Worm (Caenorhabditis elegans) whole organism, young adult: ENCODE results near the gene mnk-1.
A peak's percentile ranks its signal among the peaks of the same experiment; 100 is the strongest.

Experiments
- F23B12.7 ChIP-seq: sonication (generic microtip); optimal IDR thresholded peaks from 2 replicates; lab custom pipeline; 2017; ENCODE audit warnings: missing genetic modification characterization, mild to moderate bottlenecking, missing compliant biosample characterization, antibody characterized with exemption, moderate library complexity; ENCODE audit not compliant: insufficient read depth
- F52B5.7 ChIP-seq: sonication (generic microtip); optimal IDR thresholded peaks from 2 replicates; lab custom pipeline; 2016; ENCODE audit warnings: mild to moderate bottlenecking, missing genetic modification characterization, missing compliant biosample characterization
- ama-1 ChIP-seq, 3 experiments: fragments of 150-350 bp in 1 of 3; sonication (generic microtip) in 2 of 3; optimal IDR thresholded peaks; 2 replicates each; lab custom pipeline; 2014 to 2018; ENCODE audit warnings: missing biosample characterization in 2 of 3, missing genetic modification characterization in 2 of 3, missing genetic modification reagents in 2 of 3
- bed-2 ChIP-seq: fragments of 200-800 bp; sonication (Bioruptor generic); IDR thresholded peaks from 2 replicates; pipeline ENCODE4 v1.3.6; 2022; ENCODE audit warnings: missing genetic modification reagents, missing genetic modification characterization, missing compliant biosample characterization
- ceh-100 ChIP-seq: fragments of 200-800 bp; sonication (Bioruptor generic); IDR thresholded peaks from 2 replicates; pipeline ENCODE4 v1.3.6; 2022; ENCODE audit warnings: missing genetic modification reagents, missing genetic modification characterization, missing compliant biosample characterization
- dpl-1 ChIP-seq: fragments of 150-350 bp; optimal IDR thresholded peaks from 2 replicates; lab custom pipeline; 2014; ENCODE audit warnings: missing biosample characterization, missing genetic modification reagents, missing genetic modification characterization
- egrh-3 ChIP-seq: fragments of 200-800 bp; sonication (Bioruptor generic); IDR thresholded peaks from 2 replicates; pipeline ENCODE4 v1.3.6; 2022; ENCODE audit warnings: missing genetic modification reagents, missing genetic modification characterization, missing compliant biosample characterization
- him-1 ChIP-seq: sonication (generic microtip); optimal IDR thresholded peaks from 2 replicates; lab custom pipeline; 2016; ENCODE audit warnings: missing genotype, missing genetic modification reagents, missing genetic modification characterization, missing compliant biosample characterization
- nfya-1 ChIP-seq: sonication (generic microtip); optimal IDR thresholded peaks from 2 replicates; lab custom pipeline; 2017; ENCODE audit warnings: antibody characterized with exemption, missing compliant biosample characterization, missing genetic modification characterization, borderline replicate concordance; ENCODE audit not compliant: insufficient read depth
- snpc-4 ChIP-seq, 5 experiments: fragments of 150-350 bp in 1 of 5; sonication (generic microtip) in 4 of 5; optimal IDR thresholded peaks; 2 replicates each; lab custom pipeline; 2014 to 2018; ENCODE audit warnings: missing genetic modification characterization in 5 of 5, missing biosample characterization in 3 of 5, antibody characterized with exemption in 2 of 5, mild to moderate bottlenecking in 2 of 5, missing compliant biosample characterization in 2 of 5, missing genotype in 2 of 5, moderate library complexity in 2 of 5, missing genetic modification reagents in 1 of 5
- unc-62 ChIP-seq: fragments of 150-350 bp; optimal IDR thresholded peaks from 2 replicates; lab custom pipeline; 2014; ENCODE audit warnings: missing biosample characterization, missing genetic modification reagents, missing genetic modification characterization

ce11 chrII:10542654-10543456 is 12.0 kb downstream of the mnk-1 start:
- TF ChIP-seq F23B12.7 (tag; lab: Kevin White, UChicago), result no peak
- no peak for TF ChIP-seq snpc-4 (GFP tag; optimal IDR thresholded peaks at IDR 0.05; lab: Kevin White, UChicago)
- no peak for TF ChIP-seq snpc-4 (tag; optimal IDR thresholded peaks at IDR 0.05; lab: Kevin White, UChicago)
- no peak for TF ChIP-seq egrh-3 (GFP tag; lab: Robert Waterston, UW)
- TF ChIP-seq ama-1 (optimal IDR thresholded peaks at IDR 0.05; lab: Kevin White, UChicago), result peak; percentile 93
- no peak for TF ChIP-seq ama-1 (GFP tag; optimal IDR thresholded peaks at IDR 0.05; lab: Kevin White, UChicago)
- no peak for TF ChIP-seq ceh-100 (GFP tag; lab: Robert Waterston, UW)
- no peak for TF ChIP-seq unc-62 (GFP tag; lab: Kevin White, UChicago)
- no peak for TF ChIP-seq nfya-1 (tag; lab: Kevin White, UChicago)
- TF ChIP-seq bed-2 (GFP tag; lab: Robert Waterston, UW), result no peak
- TF ChIP-seq dpl-1 (GFP tag; lab: Kevin White, UChicago), result no peak
- peak; percentile 90 for TF ChIP-seq F52B5.7 (tag; lab: Kevin White, UChicago)
- TF ChIP-seq him-1 (tag; lab: Kevin White, UChicago), result no peak
